Fruit fly (Drosophila melanogaster): Measurements from ENCODE around the gene Rpn12.

- TF ChIP-seq CG8301 (tag; optimal IDR thresholded peaks at IDR 0.05) = no peak
- TF ChIP-seq rn (GFP tag; IDR thresholded peaks at IDR 0.05) = no peak
- no peak for TF ChIP-seq Pif1B (GFP tag; optimal IDR thresholded peaks at IDR 0.05)
- no peak for TF ChIP-seq CG14655 (GFP tag; optimal IDR thresholded peaks at IDR 0.05)
- TF ChIP-seq D1 (tag; optimal IDR thresholded peaks at IDR 0.05) = no peak
- no peak for TF ChIP-seq CG10348 (GFP tag; IDR thresholded peaks at IDR 0.05)
- no peak for TF ChIP-seq CG17806 (tag; optimal IDR thresholded peaks at IDR 0.05)
Observed at dm6 chr3L:16566700-16567221, 16.1 kb upstream of the Rpn12 start, which contains the start of gene UQCR-6.4L.

Data from whole organism, pupa.